Comparison of ENCODE assay signal across 1 fruit fly cellular context in the genomic region with DNA sequence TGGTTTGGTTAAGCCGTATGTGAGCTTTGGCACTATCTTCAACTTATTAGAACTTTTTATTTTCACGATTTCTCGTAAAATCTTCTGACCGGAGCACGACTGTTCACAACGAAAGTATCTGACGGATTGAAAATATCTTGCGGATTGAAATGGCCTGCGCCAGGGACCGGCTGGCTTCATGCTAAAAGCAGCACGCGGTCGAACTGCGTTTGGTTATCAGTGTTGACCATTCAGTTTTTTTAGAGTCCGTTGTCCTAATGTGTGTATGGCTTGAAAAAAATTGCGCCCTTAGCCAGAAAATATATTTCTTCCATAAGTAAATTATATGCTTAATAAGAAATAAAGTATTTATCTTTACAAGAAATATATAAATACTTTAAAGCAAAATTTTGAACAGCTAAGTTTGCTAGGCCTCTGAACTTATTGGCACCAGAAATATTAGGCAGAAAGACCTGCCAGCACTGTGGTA.
TF ChIP-seq lines count a peak whose summit lies in the region.

TSS of gene net (minus strand) at position 133 of the 469 bp plus-strand sequence.

TF ChIP-seq in whole organism, embryonic, 481 proteins besides CTCF, POLR2A, EP300 and RAD21 (continued from another document):
- TF ChIP-seq CG33213 (GFP tag; optimal IDR thresholded peaks at IDR 0.05; lab: Kevin White, UChicago) (no peak), insv (GFP tag; optimal IDR thresholded peaks at IDR 0.05; lab: Kevin White, UChicago) (peak in 1 of 2 experiments; percentile 52), HHEX (GFP tag; optimal IDR thresholded peaks at IDR 0.05; lab: Kevin White, UChicago) (peak; percentile 65), aop (GFP tag; IDR thresholded peaks at IDR 0.05; lab: Robert Waterston, UW) (no peak), esg (GFP tag; conservative IDR thresholded peaks at IDR 0.05; lab: Robert Waterston, UW) (peak; percentile 34; the same call in 1 of the 2 replicates), cad (GFP tag; optimal IDR thresholded peaks at IDR 0.05; lab: Kevin White, UChicago) (no peak), Atf6 (GFP tag; IDR thresholded peaks at IDR 0.05; lab: Robert Waterston, UW) (peak; percentile 51; the same call in 1 of the 2 replicates), Hmr (GFP tag; optimal IDR thresholded peaks at IDR 0.05; lab: Kevin White, UChicago) (peak; percentile 83), nerfin-1 (tag; optimal IDR thresholded peaks at IDR 0.05; lab: Kevin White, UChicago) (peak; percentile 54), HmgZ (tag; optimal IDR thresholded peaks at IDR 0.05; lab: Kevin White, UChicago) (peak; percentile 79), grau (tag; optimal IDR thresholded peaks at IDR 0.05; lab: Kevin White, UChicago) (peak; percentile 87), peb (GFP tag; IDR thresholded peaks at IDR 0.05; lab: Robert Waterston, UW) (no peak), unc-4 (GFP tag; IDR thresholded peaks at IDR 0.05; lab: Robert Waterston, UW; ENCODE audit: partially characterized antibody) (no peak), yki (optimal IDR thresholded peaks at IDR 0.05; lab: Kevin White, UChicago) (no peak), dpn (GFP tag; optimal IDR thresholded peaks at IDR 0.05; lab: Kevin White, UChicago) (peak in 1 of 2 experiments; percentile 61), ssp (GFP tag; IDR thresholded peaks at IDR 0.05; lab: Robert Waterston, UW) (no peak), CG7556 (GFP tag; optimal IDR thresholded peaks at IDR 0.05; lab: Kevin White, UChicago) (peak; percentile 76), B-H1 (GFP tag; IDR thresholded peaks at IDR 0.05; lab: Robert Waterston, UW) (no peak), Chrac-16 (GFP tag; optimal IDR thresholded peaks at IDR 0.05; lab: Kevin White, UChicago) (peak; percentile 37), CG13775 (GFP tag; optimal IDR thresholded peaks at IDR 0.05; lab: Kevin White, UChicago) (peak; percentile 59), lilli (GFP tag; optimal IDR thresholded peaks at IDR 0.05; lab: Kevin White, UChicago) (peak; percentile 56), Hr51 (GFP tag; optimal IDR thresholded peaks at IDR 0.05; lab: Kevin White, UChicago) (peak in 1 of 2 experiments; percentile 72), crol (GFP tag; IDR thresholded peaks at IDR 0.05; lab: Robert Waterston, UW) (no peak), CG32767 (GFP tag; IDR thresholded peaks at IDR 0.05; lab: Robert Waterston, UW) (no peak), CG4707 (GFP tag; optimal IDR thresholded peaks at IDR 0.05; lab: Kevin White, UChicago) (peak; percentile 31), CG3847 (GFP tag; IDR thresholded peaks at IDR 0.05; lab: Robert Waterston, UW) (no peak; the same call in 1 of the 2 replicates), tna (GFP tag; IDR thresholded peaks at IDR 0.05; lab: Robert Waterston, UW; ENCODE audit: partially characterized antibody) (no peak), CG18262 (tag; optimal IDR thresholded peaks at IDR 0.05; lab: Kevin White, UChicago) (peak; percentile 73), exex (tag; optimal IDR thresholded peaks at IDR 0.05; lab: Kevin White, UChicago) (peak; percentile 64), CG7357 (GFP tag; IDR thresholded peaks at IDR 0.05; lab: Robert Waterston, UW) (no peak), ftz-f1 (GFP tag; optimal IDR thresholded peaks at IDR 0.05; lab: Kevin White, UChicago) (peak; percentile 3), al (GFP tag; IDR thresholded peaks at IDR 0.05; lab: Robert Waterston, UW) (no peak; the same call in 1 of the 2 replicates), cas (GFP tag; IDR thresholded peaks at IDR 0.05; lab: Robert Waterston, UW) (no peak), Oaz (GFP tag; IDR thresholded peaks at IDR 0.05; lab: Robert Waterston, UW) (no peak), CG12155 (GFP tag; optimal IDR thresholded peaks at IDR 0.05; lab: Kevin White, UChicago) (peak; percentile 47), ham (GFP tag; IDR thresholded peaks at IDR 0.05; lab: Robert Waterston, UW) (no peak), C15 (GFP tag; IDR thresholded peaks at IDR 0.05; lab: Robert Waterston, UW) (no peak), CG2712 (tag; optimal IDR thresholded peaks at IDR 0.05; lab: Kevin White, UChicago) (peak; percentile 80), Oli (tag; optimal IDR thresholded peaks at IDR 0.05; lab: Kevin White, UChicago) (peak; percentile 62), CG14965 (GFP tag; optimal IDR thresholded peaks at IDR 0.05; lab: Kevin White, UChicago; ENCODE audit: borderline replicate concordance) (no peak), ttk (GFP tag; IDR thresholded peaks at IDR 0.05; lab: Robert Waterston, UW) (no peak), slbo (GFP tag; IDR thresholded peaks at IDR 0.05; lab: Robert Waterston, UW) (peak; percentile 75), chinmo (GFP tag; IDR thresholded peaks at IDR 0.05; lab: Robert Waterston, UW; ENCODE audit: partially characterized antibody) (no peak), Med (GFP tag; lab: Kevin White, UChicago) (peak; percentile 84), Dp (GFP tag; optimal IDR thresholded peaks at IDR 0.05; lab: Kevin White, UChicago) (no peak), CG3065 (GFP tag; optimal IDR thresholded peaks at IDR 0.05; lab: Kevin White, UChicago) (no peak), CG11504 (tag; optimal IDR thresholded peaks at IDR 0.05; lab: Kevin White, UChicago) (peak; percentile 80), B-H2 (GFP tag; optimal IDR thresholded peaks at IDR 0.05; lab: Kevin White, UChicago) (peak; percentile 88), knrl (GFP tag; IDR thresholded peaks at IDR 0.05; lab: Robert Waterston, UW; ENCODE audit: partially characterized antibody) (no peak)
